Worm (Caenorhabditis elegans): Measurements from ENCODE around the gene hsp-17.

Gene hsp-17

DNA sequence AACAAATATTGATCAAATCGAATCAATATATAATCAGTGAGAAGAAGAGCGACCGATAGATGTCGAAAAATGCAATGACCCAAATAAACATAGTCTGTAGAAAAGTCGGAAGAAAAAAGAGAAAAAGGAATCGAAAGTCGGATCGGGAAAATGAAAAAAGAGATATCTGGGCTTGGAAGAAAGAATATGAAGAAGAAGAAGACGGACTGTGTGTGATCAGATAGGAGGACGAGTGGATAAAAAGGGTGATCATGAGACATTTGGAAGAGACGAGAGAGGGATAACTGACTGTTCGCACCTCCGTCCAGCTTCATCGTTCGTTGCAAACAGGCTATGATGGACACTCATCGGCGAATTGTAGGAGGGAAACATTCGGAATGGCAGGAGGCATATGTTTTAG lies 23.9 kb upstream of the hsp-17 start (continued):
- TF ChIP-seq hmg-1.1 (GFP tag; IDR thresholded peaks at IDR 0.05) (no peak), Y105C5A.15 (GFP tag; IDR thresholded peaks at IDR 0.05) (no peak), unc-39 (tag; optimal IDR thresholded peaks at IDR 0.05) (no peak), mdt-29 (GFP tag; IDR thresholded peaks at IDR 0.05) (no peak), spr-1 (tag; optimal IDR thresholded peaks at IDR 0.05) (no peak), Y48G9A.11 (GFP tag; IDR thresholded peaks at IDR 0.05) (no peak), dmd-8 (GFP tag; IDR thresholded peaks at IDR 0.05) (no peak), egl-43 (GFP tag; IDR thresholded peaks at IDR 0.05) (no peak), vab-7 (GFP tag; IDR thresholded peaks at IDR 0.05) (no peak), mes-2 (tag; optimal IDR thresholded peaks at IDR 0.05; ENCODE audit: poor library complexity, severe bottlenecking) (no peak), ces-1 (GFP tag; optimal IDR thresholded peaks at IDR 0.05) (no peak), nhr-76 (tag; optimal IDR thresholded peaks at IDR 0.05) (no peak), hlh-30 (tag; optimal IDR thresholded peaks at IDR 0.05; ENCODE audit: insufficient read depth) (peak; percentile 37), mep-1 (tag; optimal IDR thresholded peaks at IDR 0.05) (no peak), skn-1 (tag; optimal IDR thresholded peaks at IDR 0.05) (no peak), jun-1 (tag; optimal IDR thresholded peaks at IDR 0.05) (no peak), mxl-2 (GFP tag; conservative IDR thresholded peaks at IDR 0.05) (no peak)

ce11 chrV:8406911-8407310 lies 21.2 kb upstream of the hsp-17 start:
- peak; percentile 35 for TF ChIP-seq nhr-48 (tag; optimal IDR thresholded peaks at IDR 0.05)
- peak; percentile 16 for TF ChIP-seq mxl-3 (GFP tag; optimal IDR thresholded peaks at IDR 0.05)
- TF ChIP-seq skn-1 (tag; optimal IDR thresholded peaks at IDR 0.05): no peak
- TF ChIP-seq rbr-2 (tag; optimal IDR thresholded peaks at IDR 0.05): no peak
- TF ChIP-seq cey-2 (tag; optimal IDR thresholded peaks at IDR 0.05; ENCODE audit: borderline replicate concordance, insufficient read depth): peak; percentile 78
- TF ChIP-seq nhr-28 (tag; optimal IDR thresholded peaks at IDR 0.05): peak; percentile 11
- no peak for TF ChIP-seq spr-1 (tag; optimal IDR thresholded peaks at IDR 0.05)
- TF ChIP-seq dve-1 (tag; optimal IDR thresholded peaks at IDR 0.05; ENCODE audit: insufficient read depth): peak; percentile 27
- TF ChIP-seq nhr-77 (tag; optimal IDR thresholded peaks at IDR 0.05): no peak
- TF ChIP-seq pha-4 (GFP tag; IDR thresholded peaks at IDR 0.05): no peak
- peak; percentile 35 for TF ChIP-seq pha-4 (tag; optimal IDR thresholded peaks at IDR 0.05)
- TF ChIP-seq ZK546.5 (tag; optimal IDR thresholded peaks at IDR 0.05): no peak
- TF ChIP-seq hlh-11 (tag; optimal IDR thresholded peaks at IDR 0.05): peak; percentile 18
- peak; percentile 43 for TF ChIP-seq hlh-30 (tag; optimal IDR thresholded peaks at IDR 0.05; ENCODE audit: insufficient read depth)
- no peak for TF ChIP-seq zfp-2 (tag; optimal IDR thresholded peaks at IDR 0.05)
- TF ChIP-seq daf-16 (GFP tag; optimal IDR thresholded peaks at IDR 0.05): no peak
- TF ChIP-seq daf-16 (tag; optimal IDR thresholded peaks at IDR 0.05): peak; percentile 54
- TF ChIP-seq unc-62 (GFP tag; optimal IDR thresholded peaks at IDR 0.05 in 1 of 2): peak in 1 of 2 experiments; percentile 90
- no peak for TF ChIP-seq unc-62 (tag; optimal IDR thresholded peaks at IDR 0.05)

- TF ChIP-seq F49E8.2 (tag; optimal IDR thresholded peaks at IDR 0.05; ENCODE audit: borderline replicate concordance) (no peak), dve-1 (tag; optimal IDR thresholded peaks at IDR 0.05; ENCODE audit: insufficient read depth) (no peak), nhr-237 (tag; optimal IDR thresholded peaks at IDR 0.05) (no peak), nhr-25 (tag; optimal IDR thresholded peaks at IDR 0.05; ENCODE audit: borderline replicate concordance, insufficient read depth) (no peak), mxl-3 (GFP tag; optimal IDR thresholded peaks at IDR 0.05) (no peak), nhr-48 (tag; optimal IDR thresholded peaks at IDR 0.05) (no peak), T26A8.4 (GFP tag; IDR thresholded peaks at IDR 0.05) (no peak), skn-1 (tag; optimal IDR thresholded peaks at IDR 0.05) (no peak), ceh-20 (GFP tag; IDR thresholded peaks at IDR 0.05) (no peak), lin-38 (GFP tag; IDR thresholded peaks at IDR 0.05) (no peak), daf-8 (GFP tag; IDR thresholded peaks at IDR 0.05) (no peak), zag-1 (tag; optimal IDR thresholded peaks at IDR 0.05) (no peak), ztf-11 (tag; optimal IDR thresholded peaks at IDR 0.05) (no peak), nhr-10 (tag; optimal IDR thresholded peaks at IDR 0.05) (no peak), nhr-28 (tag; optimal IDR thresholded peaks at IDR 0.05) (no peak), set-16 (GFP tag; IDR thresholded peaks at IDR 0.05) (no peak), lin-39 (tag; optimal IDR thresholded peaks at IDR 0.05) (no peak)
These were observed 20.4 kb upstream of the hsp-17 start for ce11 chrV:8406155-8406554.

Data from whole organism, L4 larva.